Fruit fly (Drosophila melanogaster): ENCODE measurements around the gene CG11694.

The CG11694 gene

DNA sequence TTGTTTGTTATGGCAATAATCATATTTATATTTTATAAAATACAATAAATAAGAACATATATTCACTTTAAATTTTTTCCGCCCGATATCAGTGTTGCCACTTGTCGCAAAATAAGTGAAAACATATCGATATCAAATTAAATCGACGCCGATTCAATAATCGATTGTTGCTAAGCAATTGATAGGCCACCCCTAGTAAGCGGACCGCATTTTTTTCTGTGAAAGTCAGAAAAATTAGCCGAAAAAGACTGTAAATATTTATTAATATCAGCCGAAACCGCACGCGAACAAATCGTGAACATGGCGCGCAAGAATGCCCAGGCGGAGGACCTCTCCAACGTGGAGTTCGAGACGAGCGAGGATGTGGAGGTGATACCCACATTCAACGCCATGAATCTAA lies 1.1 kb upstream of the CG11694 start, which contains the start of gene CG7483 (continued):
- TF ChIP-seq CG16813 (GFP tag; IDR thresholded peaks at IDR 0.05; ENCODE audit: partially characterized antibody) (peak; percentile 79), Side (GFP tag; optimal IDR thresholded peaks at IDR 0.05) (no peak), CG1603 (tag; optimal IDR thresholded peaks at IDR 0.05) (peak; percentile 13), CG10431 (GFP tag; optimal IDR thresholded peaks at IDR 0.05) (no peak), Stat92E (GFP tag; optimal IDR thresholded peaks at IDR 0.05) (peak in 1 of 3 experiments; percentile 43), abd-A (tag; optimal IDR thresholded peaks at IDR 0.05) (no peak), HLH4C (GFP tag; IDR thresholded peaks at IDR 0.05; ENCODE audit: partially characterized antibody) (peak; percentile 82), Oaz (GFP tag; IDR thresholded peaks at IDR 0.05) (no peak), CG7963 (GFP tag; IDR thresholded peaks at IDR 0.05; ENCODE audit: partially characterized antibody) (peak; percentile 71), Bgb (GFP tag; IDR thresholded peaks at IDR 0.05; ENCODE audit: partially characterized antibody) (peak; percentile 86), CG34224 (GFP tag; IDR thresholded peaks at IDR 0.05; ENCODE audit: partially characterized antibody) (peak; percentile 94), Opbp (GFP tag; IDR thresholded peaks at IDR 0.05; ENCODE audit: partially characterized antibody) (peak; percentile 82; the same call in 2 of the 3 replicates), CG12659 (GFP tag; optimal IDR thresholded peaks at IDR 0.05) (peak; percentile 42), Hand (GFP tag; optimal IDR thresholded peaks at IDR 0.05) (no peak), Hsf (GFP tag; optimal IDR thresholded peaks at IDR 0.05) (no peak), Dp (GFP tag; optimal IDR thresholded peaks at IDR 0.05) (peak; percentile 96), inv (GFP tag; IDR thresholded peaks at IDR 0.05; ENCODE audit: partially characterized antibody) (peak; percentile 59), fd102C (GFP tag; optimal IDR thresholded peaks at IDR 0.05) (no peak), sna (GFP tag; IDR thresholded peaks at IDR 0.05; ENCODE audit: partially characterized antibody) (peak; percentile 78), CG7987 (GFP tag; optimal IDR thresholded peaks at IDR 0.05) (no peak), Sry-δ (GFP tag; optimal IDR thresholded peaks at IDR 0.05) (peak; percentile 87), crp (GFP tag; optimal IDR thresholded peaks at IDR 0.05) (no peak), bbx (GFP tag; IDR thresholded peaks at IDR 0.05; ENCODE audit: partially characterized antibody) (peak; percentile 84), hb (GFP tag; IDR thresholded peaks at IDR 0.05; ENCODE audit: partially characterized antibody) (peak; percentile 61; the same call in 1 of the 3 replicates), E2f2 (GFP tag; IDR thresholded peaks at IDR 0.05) (peak; percentile 98), vnd (GFP tag; IDR thresholded peaks at IDR 0.05; ENCODE audit: partially characterized antibody) (peak; percentile 75), CG17802 (tag; optimal IDR thresholded peaks at IDR 0.05) (no peak), shn (GFP tag; optimal IDR thresholded peaks at IDR 0.05) (no peak), Mrtf (GFP tag; IDR thresholded peaks at IDR 0.05) (no peak), sd (tag; optimal IDR thresholded peaks at IDR 0.05) (peak; percentile 56), CG4820 (GFP tag; optimal IDR thresholded peaks at IDR 0.05) (no peak), CG13287 (GFP tag; IDR thresholded peaks at IDR 0.05; ENCODE audit: partially characterized antibody) (peak; percentile 95)

- TF ChIP-seq Med (GFP tag) (peak; percentile 1), unc-4 (GFP tag; IDR thresholded peaks at IDR 0.05; ENCODE audit: partially characterized antibody) (no peak)
These were observed 1.3 kb downstream of the CG11694 start, which contains the start of gene CG11693 for dm6 chr3R:8310678-8311077. Gene CG11693 (minus strand): TSS chr3R:8310778.

- TF ChIP-seq crc (GFP tag; optimal IDR thresholded peaks at IDR 0.05) (no peak), CG30431 (GFP tag; optimal IDR thresholded peaks at IDR 0.05) (no peak), caup (GFP tag; optimal IDR thresholded peaks at IDR 0.05; ENCODE audit: severe bottlenecking) (no peak), CG9609 (GFP tag; optimal IDR thresholded peaks at IDR 0.05) (no peak), CG15269 (tag; optimal IDR thresholded peaks at IDR 0.05) (no peak), CG13624 (GFP tag; optimal IDR thresholded peaks at IDR 0.05) (no peak), Oli (tag; optimal IDR thresholded peaks at IDR 0.05) (no peak), salm (tag; optimal IDR thresholded peaks at IDR 0.05) (peak; percentile 54), phol (tag; optimal IDR thresholded peaks at IDR 0.05) (peak; percentile 22), CG4854 (GFP tag; optimal IDR thresholded peaks at IDR 0.05) (no peak), sqz (GFP tag; optimal IDR thresholded peaks at IDR 0.05) (peak; percentile 58), vvl (GFP tag; IDR thresholded peaks at IDR 0.05) (peak; percentile 68), HLH54F (GFP tag; optimal IDR thresholded peaks at IDR 0.05) (no peak), CG4360 (GFP tag; IDR thresholded peaks at IDR 0.05) (no peak)
These were observed 3.4 kb downstream of the CG11694 start, which contains the start of gene tex for dm6 chr3R:8308515-8308959. Gene tex (minus strand): TSS chr3R:8308645.

Measured in whole organism, embryonic.